Fruit fly (Drosophila melanogaster) whole organism, embryonic: Measurements from ENCODE around the gene eIF2Bepsilon.
A peak's percentile ranks its signal among the peaks of the same experiment; 100 is the strongest.

Experiments used
- Ada2b ChIP-seq: fragments of 200-800 bp; sonication (Bioruptor generic); IDR thresholded peaks from 2 replicates; pipeline ENCODE4 v1.3.6; 2022; ENCODE audit warnings: missing biosample characterization, missing genetic modification characterization
- Aef1 ChIP-seq: fragments of 200-800 bp; sonication (Bioruptor generic); IDR thresholded peaks from 3 replicates; pipeline ENCODE4 v1.3.6; 2022; ENCODE audit warnings: missing biosample characterization, missing genetic modification characterization
- Asciz ChIP-seq: fragments of 200-800 bp; sonication (Bioruptor generic); optimal IDR thresholded peaks from 2 replicates; lab custom pipeline; 2017; ENCODE audit warnings: missing biosample characterization, mild to moderate bottlenecking, missing genetic modification characterization, missing genetic modification reagents
- Atf3 ChIP-seq: fragments of 200-800 bp; sonication (Bioruptor generic); optimal IDR thresholded peaks from 3 replicates; lab custom pipeline; 2016; ENCODE audit warnings: missing biosample characterization, missing genetic modification characterization
- Bgb ChIP-seq: fragments of 200-800 bp; sonication (Bioruptor generic); IDR thresholded peaks from 2 replicates; pipeline ENCODE4 v1.3.6; 2022; ENCODE audit warnings: missing biosample characterization, missing genetic modification characterization; ENCODE audit not compliant: partially characterized antibody
- CG10462 ChIP-seq: fragments of 200-800 bp; sonication (Bioruptor generic); optimal IDR thresholded peaks from 2 replicates; lab custom pipeline; 2016; ENCODE audit warnings: missing biosample characterization, missing genetic modification characterization
- CG11093 ChIP-seq: fragments of 200-800 bp; sonication (Bioruptor generic); IDR thresholded peaks from 3 replicates; pipeline ENCODE4 v1.3.6; 2022; ENCODE audit warnings: missing biosample characterization, missing genetic modification characterization
- CG12071 ChIP-seq: fragments of 200-800 bp; sonication (Bioruptor generic); optimal IDR thresholded peaks from 3 replicates; lab custom pipeline; 2018; ENCODE audit warnings: missing biosample characterization, mild to moderate bottlenecking, missing genetic modification characterization
- CG13894 ChIP-seq: fragments of 200-800 bp; sonication (Bioruptor generic); optimal IDR thresholded peaks from 3 replicates; lab custom pipeline; 2018; ENCODE audit warnings: missing biosample characterization, mild to moderate bottlenecking, missing genetic modification characterization, moderate library complexity
- CG1529 ChIP-seq: fragments of 200-800 bp; sonication (Bioruptor generic); optimal IDR thresholded peaks from 3 replicates; lab custom pipeline; 2018; ENCODE audit warnings: missing biosample characterization, missing genetic modification characterization
- CG15479 ChIP-seq: fragments of 200-800 bp; sonication (Bioruptor generic); optimal IDR thresholded peaks from 3 replicates; lab custom pipeline; 2019; ENCODE audit warnings: missing biosample characterization, mild to moderate bottlenecking, missing genetic modification characterization, moderate library complexity
- CG15696 ChIP-seq: fragments of 200-800 bp; sonication (Bioruptor generic); optimal IDR thresholded peaks from 2 replicates; lab custom pipeline; 2019; ENCODE audit warnings: missing biosample characterization, mild to moderate bottlenecking, missing genetic modification characterization, moderate library complexity
- CG1602 ChIP-seq: fragments of 200-800 bp; sonication (Bioruptor generic); optimal IDR thresholded peaks from 3 replicates; lab custom pipeline; 2016; ENCODE audit warnings: missing biosample characterization, missing genetic modification characterization
- CG17568 ChIP-seq: fragments of 200-800 bp; sonication (Bioruptor generic); optimal IDR thresholded peaks from 2 replicates; lab custom pipeline; 2018; ENCODE audit warnings: missing biosample characterization, mild to moderate bottlenecking, missing genetic modification characterization, moderate library complexity
- CG3163 ChIP-seq: fragments of 200-800 bp; sonication (Bioruptor generic); optimal IDR thresholded peaks from 3 replicates; lab custom pipeline; 2016; ENCODE audit warnings: missing biosample characterization, missing genetic modification characterization
- CG33557 ChIP-seq: fragments of 200-800 bp; sonication (Bioruptor generic); optimal IDR thresholded peaks from 2 replicates; lab custom pipeline; 2019; ENCODE audit warnings: missing biosample characterization, mild to moderate bottlenecking, missing genetic modification characterization, moderate library complexity
- CG3995 ChIP-seq: fragments of 200-800 bp; sonication (Bioruptor generic); optimal IDR thresholded peaks from 3 replicates; lab custom pipeline; 2016; ENCODE audit warnings: missing biosample characterization, missing genetic modification characterization
- CG4730 ChIP-seq: fragments of 200-800 bp; sonication (Bioruptor generic); IDR thresholded peaks from 2 replicates; pipeline ENCODE4 v1.3.6; 2022; ENCODE audit warnings: missing biosample characterization, missing genetic modification characterization
- CG5953 ChIP-seq: fragments of 200-800 bp; sonication (Bioruptor generic); IDR thresholded peaks from 2 replicates; pipeline ENCODE4 v1.3.6; 2022; ENCODE audit warnings: missing biosample characterization, missing genetic modification characterization
- CG6175 ChIP-seq: fragments of 200-800 bp; sonication (Bioruptor generic); IDR thresholded peaks from 3 replicates; pipeline ENCODE4 v1.3.6; 2022; ENCODE audit warnings: missing biosample characterization, missing genetic modification characterization
- CG7372 ChIP-seq: fragments of 200-800 bp; sonication (Bioruptor generic); IDR thresholded peaks from 2 replicates; pipeline ENCODE4 v1.3.6; 2022; ENCODE audit warnings: missing biosample characterization, missing genetic modification characterization
- CG9215 ChIP-seq: fragments of 200-800 bp; sonication (Bioruptor generic); IDR thresholded peaks from 2 replicates; pipeline ENCODE4 v1.3.6; 2022; ENCODE audit warnings: missing biosample characterization, missing genetic modification characterization
- CkIIα-i1 ChIP-seq: fragments of 200-800 bp; sonication (Bioruptor generic); IDR thresholded peaks from 2 replicates; pipeline ENCODE4 v1.3.6; 2022; ENCODE audit warnings: missing biosample characterization, missing genetic modification characterization
- CoRest ChIP-seq: fragments of 200-800 bp; sonication (Bioruptor generic); optimal IDR thresholded peaks from 3 replicates; lab custom pipeline; 2018; ENCODE audit warnings: missing biosample characterization, mild to moderate bottlenecking, missing genetic modification characterization, moderate library complexity
- Deaf1 ChIP-seq: fragments of 200-800 bp; optimal IDR thresholded peaks from 3 replicates; lab custom pipeline; 2019; ENCODE audit warnings: missing biosample characterization, mild to moderate bottlenecking, missing genetic modification characterization, moderate library complexity
- E2f2 ChIP-seq: fragments of 200-800 bp; sonication (Bioruptor generic); IDR thresholded peaks from 2 replicates; pipeline ENCODE4 v1.3.6; 2022; ENCODE audit warnings: missing biosample characterization, missing genetic modification characterization
- Elba2 ChIP-seq: fragments of 200-800 bp; sonication (Bioruptor generic); optimal IDR thresholded peaks from 3 replicates; lab custom pipeline; 2016; ENCODE audit warnings: missing biosample characterization, missing genetic modification characterization
- Mad ChIP-seq: fragments of 200-800 bp; sonication (Bioruptor generic); optimal IDR thresholded peaks from 2 replicates; lab custom pipeline; 2016; ENCODE audit warnings: missing biosample characterization, missing genetic modification characterization
- Neu2 ChIP-seq: fragments of 200-800 bp; sonication (Bioruptor generic); optimal IDR thresholded peaks from 3 replicates; lab custom pipeline; 2016; ENCODE audit warnings: missing biosample characterization, missing genetic modification characterization, borderline replicate concordance
- Sox100B ChIP-seq: fragments of 200-800 bp; sonication (Bioruptor generic); optimal IDR thresholded peaks from 3 replicates; lab custom pipeline; 2018; ENCODE audit warnings: missing biosample characterization, mild to moderate bottlenecking, missing genetic modification characterization
- Sox102F ChIP-seq: fragments of 200-800 bp; sonication (Bioruptor generic); optimal IDR thresholded peaks from 2 replicates; lab custom pipeline; 2018; ENCODE audit warnings: missing biosample characterization, mild to moderate bottlenecking, missing genetic modification characterization, moderate library complexity
- YL-1 ChIP-seq: fragments of 200-800 bp; sonication (Bioruptor generic); optimal IDR thresholded peaks from 3 replicates; lab custom pipeline; 2017; ENCODE audit warnings: missing biosample characterization, mild to moderate bottlenecking, missing genetic modification characterization
- aop ChIP-seq: fragments of 200-800 bp; sonication (Bioruptor generic); IDR thresholded peaks from 2 replicates; pipeline ENCODE4 v1.3.6; 2022; ENCODE audit warnings: missing biosample characterization, missing genetic modification characterization
- ap ChIP-seq: fragments of 200-800 bp; sonication (Bioruptor generic); IDR thresholded peaks from 2 replicates; pipeline ENCODE4 v1.3.6; 2022; ENCODE audit warnings: missing biosample characterization, missing genetic modification characterization
- cad ChIP-seq: fragments of >200 bp; optimal IDR thresholded peaks from 2 replicates; lab custom pipeline; 2017; ENCODE audit warnings: missing biosample characterization, missing genetic modification characterization
- cas ChIP-seq: fragments of 200-800 bp; sonication (Bioruptor generic); IDR thresholded peaks from 2 replicates; pipeline ENCODE4 v1.3.6; 2022; ENCODE audit warnings: missing biosample characterization, missing genetic modification characterization
- chif ChIP-seq, 2 experiments: fragments of 200-800 bp; sonication (Bioruptor generic); optimal IDR thresholded peaks; 3 replicates each; lab custom pipeline; 2016; ENCODE audit warnings: missing biosample characterization in 2 of 2, missing genetic modification characterization in 2 of 2
- croc ChIP-seq: fragments of 200-800 bp; sonication (Bioruptor generic); conservative IDR thresholded peaks from 3 replicates; pipeline ENCODE4 v1.3.6; 2022; ENCODE audit warnings: missing biosample characterization, missing genetic modification characterization
- dati ChIP-seq: fragments of 200-800 bp; sonication (Bioruptor generic); IDR thresholded peaks from 2 replicates; pipeline ENCODE4 v1.3.6; 2022; ENCODE audit warnings: missing biosample characterization, missing genetic modification characterization
- exex ChIP-seq: fragments of 200-800 bp; sonication (Bioruptor generic); optimal IDR thresholded peaks from 4 replicates; lab custom pipeline; 2018; ENCODE audit warnings: missing biosample characterization, mild to moderate bottlenecking, missing genetic modification characterization, moderate library complexity
- fd102C ChIP-seq: fragments of 200-800 bp; sonication (Bioruptor generic); optimal IDR thresholded peaks from 2 replicates; lab custom pipeline; 2018; ENCODE audit warnings: missing biosample characterization, mild to moderate bottlenecking, missing genetic modification characterization, moderate library complexity
- gce ChIP-seq: fragments of 200-800 bp; sonication (Bioruptor generic); IDR thresholded peaks from 3 replicates; pipeline ENCODE4 v1.3.6; 2022; ENCODE audit warnings: missing biosample characterization, missing genetic modification characterization
- jigr1 ChIP-seq: fragments of 200-800 bp; sonication (Bioruptor generic); IDR thresholded peaks from 3 replicates; pipeline ENCODE4 v1.3.6; 2022; ENCODE audit warnings: missing biosample characterization, missing genetic modification characterization
- mam ChIP-seq: fragments of 200-800 bp; sonication (Bioruptor generic); optimal IDR thresholded peaks from 3 replicates; lab custom pipeline; 2016; ENCODE audit warnings: missing biosample characterization, missing genetic modification characterization
- pb ChIP-seq: fragments of 200-800 bp; sonication (Bioruptor generic); optimal IDR thresholded peaks from 3 replicates; lab custom pipeline; 2016; ENCODE audit warnings: missing biosample characterization, missing genetic modification characterization
- schlank ChIP-seq: fragments of 200-800 bp; sonication (Bioruptor generic); optimal IDR thresholded peaks from 2 replicates; lab custom pipeline; 2018; ENCODE audit warnings: missing biosample characterization, mild to moderate bottlenecking, missing genetic modification characterization
- stwl ChIP-seq: fragments of 200-800 bp; sonication (Bioruptor generic); optimal IDR thresholded peaks from 3 replicates; lab custom pipeline; 2018; ENCODE audit warnings: missing biosample characterization, mild to moderate bottlenecking, missing genetic modification characterization, moderate library complexity
- usp ChIP-seq: fragments of >200 bp; optimal IDR thresholded peaks from 2 replicates; lab custom pipeline; 2017; ENCODE audit warnings: missing biosample characterization, missing genetic modification characterization
- wek ChIP-seq: fragments of 200-800 bp; sonication (Bioruptor generic); optimal IDR thresholded peaks from 3 replicates; lab custom pipeline; 2018; ENCODE audit warnings: missing biosample characterization, mild to moderate bottlenecking, missing genetic modification characterization, moderate library complexity
- zf30C ChIP-seq: fragments of 200-800 bp; sonication (Bioruptor generic); optimal IDR thresholded peaks from 3 replicates; lab custom pipeline; 2018; ENCODE audit warnings: missing biosample characterization, mild to moderate bottlenecking, missing genetic modification characterization

Gene eIF2Bepsilon

DNA sequence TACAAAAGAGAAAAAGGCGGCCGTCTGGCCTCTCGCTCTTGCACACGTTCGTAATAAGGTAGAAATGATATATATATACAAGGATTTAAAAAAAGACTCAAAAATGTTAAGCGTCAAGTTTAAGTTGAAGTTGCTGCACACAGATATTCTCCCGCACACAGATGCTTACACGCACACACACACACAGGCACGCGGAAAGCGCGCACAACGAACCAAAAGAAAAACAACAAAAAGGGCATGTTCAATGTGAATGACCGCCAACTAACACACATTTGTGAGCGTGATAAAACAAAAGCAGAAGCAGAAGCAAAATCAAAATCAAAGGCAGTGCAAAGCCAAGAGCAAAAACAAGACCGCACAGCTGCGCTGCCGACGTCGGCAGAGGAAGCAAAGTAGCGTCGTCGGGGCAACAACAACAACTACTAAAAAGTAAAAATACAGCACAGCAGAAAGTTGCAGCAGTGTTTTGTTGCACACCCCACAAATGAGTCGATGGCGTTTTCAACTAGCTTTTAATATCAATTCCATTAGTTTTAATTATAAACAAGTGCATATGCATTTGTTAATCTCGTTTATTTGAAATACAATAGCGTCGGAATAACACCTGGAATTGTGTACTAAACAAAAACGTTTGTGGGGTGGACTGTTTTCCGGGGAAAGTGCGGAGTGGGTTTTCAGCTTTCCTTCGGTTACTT, 24.7 kb upstream of the eIF2Bepsilon start (continued):
- TF ChIP-seq pb (GFP tag; lab: Kevin White, UChicago) (peak; percentile 93), wek (GFP tag; lab: Kevin White, UChicago) (peak; percentile 91), Elba2 (GFP tag; lab: Kevin White, UChicago) (peak; percentile 64), Ada2b (GFP tag; lab: Robert Waterston, UW) (peak; percentile 92), CG6175 (GFP tag; lab: Robert Waterston, UW) (peak; percentile 80; the same call in 2 of the 3 replicates), CG33557 (GFP tag; lab: Kevin White, UChicago) (peak; percentile 98), CoRest (tag; lab: Kevin White, UChicago) (peak; percentile 96), aop (GFP tag; lab: Robert Waterston, UW) (peak; percentile 93), CG10462 (GFP tag; lab: Kevin White, UChicago) (peak; percentile 94), E2f2 (peak; percentile 75), Mad (GFP tag; lab: Kevin White, UChicago) (peak; percentile 96), CG12071 (peak; percentile 95), Asciz (GFP tag; lab: Kevin White, UChicago) (peak; percentile 97), CG4730 (GFP tag; lab: Robert Waterston, UW) (peak; percentile 89), Neu2 (GFP tag; lab: Kevin White, UChicago) (peak; percentile 90), usp (GFP tag; lab: Kevin White, UChicago) (no peak), jigr1 (peak; percentile 79), CG17568 (GFP tag; lab: Kevin White, UChicago) (peak; percentile 94), CG1529 (GFP tag; lab: Kevin White, UChicago) (peak; percentile 99), CG9215 (GFP tag; lab: Robert Waterston, UW) (peak; percentile 77), CkIIα-i1 (GFP tag; lab: Robert Waterston, UW) (0 out of 2 replicates have a peak, but pooled peaks have one; percentile 35), cad (GFP tag; lab: Kevin White, UChicago) (no peak), YL-1 (peak; percentile 90), CG15696 (peak; percentile 97), fd102C (GFP tag; lab: Kevin White, UChicago) (peak; percentile 95), exex (peak; percentile 54), zf30C (no peak), CG15479 (GFP tag; lab: Kevin White, UChicago) (peak; percentile 61), CG5953 (GFP tag; lab: Robert Waterston, UW) (peak; percentile 94), CG1602 (GFP tag; lab: Kevin White, UChicago) (peak; percentile 97), CG3163 (no peak), chif (GFP tag; optimal IDR thresholded peaks at IDR 0.05; lab: Kevin White, UChicago) (peak; percentile 96 to 98), dati (peak; percentile 93), Sox100B (peak; percentile 97), Bgb (GFP tag; lab: Robert Waterston, UW) (no peak), ap (GFP tag; lab: Robert Waterston, UW) (peak; percentile 92), schlank (peak; percentile 57), CG3995 (peak; percentile 15), CG7372 (GFP tag; lab: Robert Waterston, UW) (peak; percentile 88), Aef1 (GFP tag; lab: Robert Waterston, UW) (peak; percentile 85), CG13894 (tag; lab: Kevin White, UChicago) (peak; percentile 71), Atf3 (peak; percentile 95), stwl (tag; lab: Kevin White, UChicago) (peak; percentile 82), cas (peak; percentile 73), mam (peak; percentile 85), gce (GFP tag; lab: Robert Waterston, UW) (peak; percentile 96), Sox102F (GFP tag; lab: Kevin White, UChicago) (peak; percentile 98), croc (peak; percentile 95), Deaf1 (tag; lab: Kevin White, UChicago) (peak; percentile 69), CG11093 (GFP tag; lab: Robert Waterston, UW) (peak; percentile 94)
